Worm (Caenorhabditis elegans) whole organism, L4 larva: ENCODE measurements around the gene pst-2.

Source experiments
- F37D6.2 ChIP-seq: sonication (generic microtip); optimal IDR thresholded peaks from 2 replicates; lab custom pipeline; 2016; ENCODE audit warnings: mild to moderate bottlenecking, missing genetic modification characterization, missing compliant biosample characterization
- R02D3.7 ChIP-seq: fragments of 150-350 bp; sonication (generic microtip); optimal IDR thresholded peaks from 3 replicates; lab custom pipeline; 2014; ENCODE audit warnings: missing biosample characterization, missing genetic modification characterization
- dpl-1 ChIP-seq: fragments of 150-350 bp; optimal IDR thresholded peaks from 2 replicates; lab custom pipeline; 2014; ENCODE audit warnings: missing biosample characterization, missing genetic modification reagents, missing genetic modification characterization
- lsy-2 ChIP-seq, 2 experiments: fragments of 150-350 bp in 1 of 2; sonication (generic microtip) in 1 of 2; optimal IDR thresholded peaks; 2 replicates each; lab custom pipeline; 2014 to 2017; ENCODE audit warnings: missing biosample characterization in 2 of 2, missing genetic modification characterization in 2 of 2
- pha-4 ChIP-seq, 2 experiments: fragments of 150-350 bp in 1 of 2; fragments of 200-800 bp in 1 of 2; sonication (Bioruptor generic) in 1 of 2; IDR thresholded peaks in 1 of 2; optimal IDR thresholded peaks in 1 of 2; 2 replicates each; pipeline versions ENCODE4 v1.3.6 to Lab custom; 2014 to 2022; ENCODE audit warnings: missing genetic modification characterization in 2 of 2, missing genetic modification reagents in 2 of 2, missing biosample characterization in 1 of 2, missing compliant biosample characterization in 1 of 2
- pqm-1 ChIP-seq: sonication (generic microtip); optimal IDR thresholded peaks from 2 replicates; lab custom pipeline; 2017; ENCODE audit warnings: missing biosample characterization, missing genetic modification characterization
- skn-1 ChIP-seq: fragments of 150-350 bp; optimal IDR thresholded peaks from 2 replicates; lab custom pipeline; 2014; ENCODE audit warnings: missing biosample characterization, missing genetic modification characterization

DNA sequence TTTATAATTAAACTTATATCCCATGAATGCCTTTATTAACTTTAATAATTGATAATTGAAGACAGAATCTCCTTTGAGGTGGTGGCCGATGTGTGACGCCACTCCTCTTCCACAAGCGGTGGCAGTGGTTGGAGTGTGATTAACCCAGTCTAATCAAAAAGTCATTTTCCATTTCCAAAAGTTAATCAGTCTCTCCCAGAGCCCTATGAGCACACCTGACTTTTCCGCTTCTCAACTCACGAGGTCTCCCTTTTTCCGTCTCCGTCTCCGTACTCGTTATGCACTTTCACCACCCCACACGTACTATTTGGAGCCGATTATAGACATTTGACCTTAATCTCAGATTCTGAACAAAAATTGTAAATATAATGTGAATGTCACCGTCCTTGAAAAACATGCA, 37.5 kb upstream of the pst-2 start:
- TF ChIP-seq R02D3.7 (tag; lab: Kevin White, UChicago) (no peak), F37D6.2 (tag; lab: Kevin White, UChicago) (no peak), pqm-1 (tag; lab: Kevin White, UChicago) (no peak), lsy-2 (tag; optimal IDR thresholded peaks at IDR 0.05; lab: Kevin White, UChicago) (no peak), skn-1 (no peak), pha-4 (GFP tag; IDR thresholded peaks at IDR 0.05; lab: Robert Waterston, UW) (no peak), pha-4 (tag; optimal IDR thresholded peaks at IDR 0.05; lab: Kevin White, UChicago) (no peak), dpl-1 (no peak)
